Worm (Caenorhabditis elegans) whole organism, young adult: Measurements from ENCODE around the gene fmo-4.

ENCODE experiments used
- B0035.1 ChIP-seq: sonication (generic microtip); optimal IDR thresholded peaks from 2 replicates; lab custom pipeline; 2016; ENCODE audit warnings: missing genetic modification characterization, mild to moderate bottlenecking, missing compliant biosample characterization, missing genotype, missing genetic modification reagents
- C06A6.2 ChIP-seq: fragments of 200-800 bp; sonication (Bioruptor generic); conservative IDR thresholded peaks from 2 replicates; pipeline ENCODE4 v1.3.6; 2022; ENCODE audit warnings: missing genetic modification characterization, missing compliant biosample characterization
- C17E4.6 ChIP-seq: fragments of 200-800 bp; sonication (Bioruptor generic); IDR thresholded peaks from 2 replicates; pipeline ENCODE4 v1.3.6; 2022; ENCODE audit warnings: missing genetic modification reagents, missing genetic modification characterization, missing compliant biosample characterization
- F37B4.10 ChIP-seq: fragments of 200-800 bp; sonication (Bioruptor generic); IDR thresholded peaks from 2 replicates; pipeline ENCODE4 v1.3.6; 2022; ENCODE audit warnings: missing genetic modification characterization, missing compliant biosample characterization
- F49E8.2 ChIP-seq: sonication (generic microtip); optimal IDR thresholded peaks from 3 replicates; lab custom pipeline; 2017; ENCODE audit warnings: missing genetic modification characterization, mild to moderate bottlenecking, missing compliant biosample characterization, antibody characterized with exemption, moderate library complexity; ENCODE audit not compliant: insufficient read depth
- K11D2.4 ChIP-seq: fragments of 200-800 bp; sonication (Bioruptor generic); IDR thresholded peaks from 2 replicates; pipeline ENCODE4 v1.3.6; 2022; ENCODE audit warnings: missing genetic modification reagents, missing genetic modification characterization, missing compliant biosample characterization
- Y67H2A.10 ChIP-seq: fragments of 200-800 bp; sonication (Bioruptor generic); conservative IDR thresholded peaks from 2 replicates; pipeline ENCODE4 v1.3.6; 2022; ENCODE audit warnings: missing genetic modification reagents, missing genetic modification characterization, missing compliant biosample characterization
- akir-1 ChIP-seq: fragments of 200-800 bp; sonication (Bioruptor generic); optimal IDR thresholded peaks from 2 replicates; lab custom pipeline; 2018; ENCODE audit warnings: mild to moderate bottlenecking, missing genetic modification characterization, moderate library complexity, missing compliant biosample characterization
- aptf-2 ChIP-seq: fragments of 200-800 bp; sonication (Bioruptor generic); conservative IDR thresholded peaks from 2 replicates; pipeline ENCODE4 v1.3.6; 2022; ENCODE audit warnings: missing genetic modification reagents, missing genetic modification characterization, missing compliant biosample characterization
- aptf-3 ChIP-seq: fragments of 200-800 bp; sonication (Bioruptor generic); IDR thresholded peaks from 2 replicates; pipeline ENCODE4 v1.3.6; 2022; ENCODE audit warnings: missing genetic modification characterization, missing compliant biosample characterization
- atf-7 ChIP-seq: sonication (generic microtip); optimal IDR thresholded peaks from 2 replicates; lab custom pipeline; 2017; ENCODE audit warnings: mild to moderate bottlenecking, missing genetic modification characterization, missing compliant biosample characterization
- ceh-100 ChIP-seq: fragments of 200-800 bp; sonication (Bioruptor generic); IDR thresholded peaks from 2 replicates; pipeline ENCODE4 v1.3.6; 2022; ENCODE audit warnings: missing genetic modification reagents, missing genetic modification characterization, missing compliant biosample characterization
- ceh-27 ChIP-seq: fragments of 200-800 bp; sonication (Bioruptor generic); optimal IDR thresholded peaks from 2 replicates; lab custom pipeline; 2018; ENCODE audit warnings: mild to moderate bottlenecking, missing genetic modification characterization, moderate library complexity, missing compliant biosample characterization
- die-1 ChIP-seq: sonication (generic microtip); optimal IDR thresholded peaks from 2 replicates; lab custom pipeline; 2016; ENCODE audit warnings: missing genotype, mild to moderate bottlenecking, missing genetic modification characterization, missing compliant biosample characterization
- dox-1 ChIP-seq: fragments of 200-800 bp; sonication (Bioruptor generic); IDR thresholded peaks from 2 replicates; pipeline ENCODE4 v1.3.6; 2022; ENCODE audit warnings: missing genetic modification reagents, missing genetic modification characterization, missing compliant biosample characterization
- dpl-1 ChIP-seq: fragments of 150-350 bp; optimal IDR thresholded peaks from 2 replicates; lab custom pipeline; 2014; ENCODE audit warnings: missing biosample characterization, missing genetic modification reagents, missing genetic modification characterization
- efl-1 ChIP-seq: fragments of 150-350 bp; optimal IDR thresholded peaks from 2 replicates; lab custom pipeline; 2014; ENCODE audit warnings: missing biosample characterization, missing genetic modification reagents, missing genetic modification characterization
- ekl-4 ChIP-seq: fragments of 200-800 bp; sonication (Bioruptor generic); IDR thresholded peaks from 2 replicates; pipeline ENCODE4 v1.3.6; 2022; ENCODE audit warnings: missing genetic modification reagents, missing genetic modification characterization, missing compliant biosample characterization
- ets-4 ChIP-seq: fragments of 200-800 bp; sonication (Bioruptor generic); optimal IDR thresholded peaks from 2 replicates; lab custom pipeline; 2018; ENCODE audit warnings: mild to moderate bottlenecking, missing genetic modification characterization, missing compliant biosample characterization
- him-1 ChIP-seq: sonication (generic microtip); optimal IDR thresholded peaks from 2 replicates; lab custom pipeline; 2016; ENCODE audit warnings: missing genotype, missing genetic modification reagents, missing genetic modification characterization, missing compliant biosample characterization
- hmg-1.2 ChIP-seq: fragments of 200-800 bp; sonication (Bioruptor generic); IDR thresholded peaks from 2 replicates; pipeline ENCODE4 v1.3.6; 2022; ENCODE audit warnings: missing genetic modification reagents, missing genetic modification characterization, missing compliant biosample characterization
- lin-26 ChIP-seq: fragments of 200-800 bp; sonication (Bioruptor generic); IDR thresholded peaks from 2 replicates; pipeline ENCODE4 v1.3.6; 2022; ENCODE audit warnings: missing genetic modification reagents, missing genetic modification characterization, missing compliant biosample characterization
- lin-35 ChIP-seq, 3 experiments: fragments of 150-350 bp in 2 of 3; sonication (generic microtip) in 1 of 3; optimal IDR thresholded peaks; 2 replicates each; lab custom pipeline; 2014 to 2018; ENCODE audit warnings: missing biosample characterization in 3 of 3, missing genetic modification characterization in 3 of 3, missing genetic modification reagents in 3 of 3
- lin-40 ChIP-seq: sonication (generic microtip); optimal IDR thresholded peaks from 2 replicates; lab custom pipeline; 2016; ENCODE audit warnings: missing genetic modification characterization, mild to moderate bottlenecking, missing compliant biosample characterization, missing genotype, missing genetic modification reagents
- lin-54 ChIP-seq: fragments of 200-800 bp; sonication (Bioruptor generic); optimal IDR thresholded peaks from 2 replicates; lab custom pipeline; 2018; ENCODE audit warnings: mild to moderate bottlenecking, missing genetic modification characterization, missing compliant biosample characterization
- madf-3 ChIP-seq: fragments of 200-800 bp; sonication (Bioruptor generic); IDR thresholded peaks from 2 replicates; pipeline ENCODE4 v1.3.6; 2022; ENCODE audit warnings: missing genetic modification reagents, missing genetic modification characterization, missing compliant biosample characterization
- madf-6 ChIP-seq: fragments of 200-800 bp; sonication (Bioruptor generic); IDR thresholded peaks from 2 replicates; pipeline ENCODE4 v1.3.6; 2022; ENCODE audit warnings: missing genetic modification reagents, missing genetic modification characterization, missing compliant biosample characterization
- madf-8 ChIP-seq: fragments of 200-800 bp; sonication (Bioruptor generic); conservative IDR thresholded peaks from 2 replicates; pipeline ENCODE4 v1.3.6; 2022; ENCODE audit warnings: missing genetic modification reagents, missing genetic modification characterization, missing compliant biosample characterization
- nhr-179 ChIP-seq: sonication (generic microtip); optimal IDR thresholded peaks from 2 replicates; lab custom pipeline; 2016; ENCODE audit warnings: mild to moderate bottlenecking, missing genetic modification characterization, missing compliant biosample characterization
- nhr-80 ChIP-seq: sonication (generic microtip); optimal IDR thresholded peaks from 2 replicates; lab custom pipeline; 2016; ENCODE audit warnings: missing genetic modification characterization, missing compliant biosample characterization
- pbrm-1 ChIP-seq: fragments of 200-800 bp; sonication (Bioruptor generic); IDR thresholded peaks from 2 replicates; pipeline ENCODE4 v1.3.6; 2022; ENCODE audit warnings: missing genetic modification reagents, missing genetic modification characterization, missing compliant biosample characterization
- rcor-1 ChIP-seq: fragments of 200-800 bp; sonication (Bioruptor generic); IDR thresholded peaks from 2 replicates; pipeline ENCODE4 v1.3.6; 2022; ENCODE audit warnings: missing genetic modification reagents, missing genetic modification characterization, missing compliant biosample characterization
- rpc-1 ChIP-seq, 2 experiments: fragments of 150-350 bp in 1 of 2; sonication (generic microtip) in 1 of 2; optimal IDR thresholded peaks; 2 replicates each; lab custom pipeline; 2014 to 2018; ENCODE audit warnings: missing biosample characterization in 1 of 2, missing genetic modification characterization in 1 of 2, missing genetic modification reagents in 1 of 2, missing genotype in 1 of 2
- snpc-1.1 ChIP-seq: sonication (generic microtip); optimal IDR thresholded peaks from 2 replicates; lab custom pipeline; 2017; ENCODE audit warnings: missing genetic modification characterization, mild to moderate bottlenecking, missing compliant biosample characterization, antibody characterized with exemption, moderate library complexity, missing genotype, missing genetic modification reagents; ENCODE audit not compliant: insufficient read depth
- snpc-3.4 ChIP-seq: sonication (generic microtip); optimal IDR thresholded peaks from 2 replicates; lab custom pipeline; 2017; ENCODE audit warnings: missing genetic modification characterization, mild to moderate bottlenecking, missing compliant biosample characterization, antibody characterized with exemption, moderate library complexity, missing genotype, missing genetic modification reagents
- unc-62 ChIP-seq: fragments of 150-350 bp; optimal IDR thresholded peaks from 2 replicates; lab custom pipeline; 2014; ENCODE audit warnings: missing biosample characterization, missing genetic modification reagents, missing genetic modification characterization
- ztf-22 ChIP-seq: fragments of 200-800 bp; sonication (Bioruptor generic); optimal IDR thresholded peaks from 2 replicates; lab custom pipeline; 2018; ENCODE audit warnings: mild to moderate bottlenecking, missing genetic modification characterization, moderate library complexity, missing compliant biosample characterization
- ztf-26 ChIP-seq: sonication (generic microtip); optimal IDR thresholded peaks from 2 replicates; lab custom pipeline; 2017; ENCODE audit warnings: missing genetic modification characterization, missing compliant biosample characterization
- ztf-3 ChIP-seq: fragments of 200-800 bp; sonication (Bioruptor generic); optimal IDR thresholded peaks from 2 replicates; lab custom pipeline; 2018; ENCODE audit warnings: mild to moderate bottlenecking, missing genetic modification characterization, missing compliant biosample characterization

The fmo-4 gene

ce11 chrV:13645848-13646578 is 39.5 kb upstream of the fmo-4 start (continued):
- TF ChIP-seq dox-1 (GFP tag; lab: Robert Waterston, UW) (no peak; the same call in none of the 2 replicates), him-1 (tag; lab: Kevin White, UChicago) (no peak), Y67H2A.10 (GFP tag; lab: Robert Waterston, UW) (peak; percentile 5; the same call in 1 of the 2 replicates), C17E4.6 (GFP tag; lab: Robert Waterston, UW) (no peak; the same call in 1 of the 2 replicates), akir-1 (GFP tag; lab: Kevin White, UChicago) (peak; percentile 90), F37B4.10 (no peak), ceh-100 (no peak; the same call in 1 of the 2 replicates), lin-35 (GFP tag; optimal IDR thresholded peaks at IDR 0.05; lab: Kevin White, UChicago) (no peak), lin-40 (tag; lab: Kevin White, UChicago) (no peak), aptf-3 (no peak), ceh-27 (GFP tag; lab: Kevin White, UChicago) (no peak), nhr-179 (no peak), F49E8.2 (tag; lab: Kevin White, UChicago) (no peak)

ce11 chrV:13638040-13638439 is 31.5 kb upstream of the fmo-4 start:
- TF ChIP-seq nhr-80 (tag; lab: Kevin White, UChicago), result peak; percentile 68
- TF ChIP-seq madf-8 (GFP tag; lab: Robert Waterston, UW), result no peak
- TF ChIP-seq snpc-3.4 (tag; lab: Kevin White, UChicago), result no peak
- no peak for TF ChIP-seq K11D2.4 (GFP tag; lab: Robert Waterston, UW)
- TF ChIP-seq ets-4 (GFP tag; lab: Kevin White, UChicago), result peak; percentile 21
- TF ChIP-seq ztf-3 (GFP tag; lab: Kevin White, UChicago), result no peak
- TF ChIP-seq die-1 (tag; lab: Kevin White, UChicago), result no peak
- no peak for TF ChIP-seq F49E8.2 (tag; lab: Kevin White, UChicago)
- TF ChIP-seq nhr-179, result no peak

ce11 chrV:13636411-13636810 is 29.9 kb upstream of the fmo-4 start:
- TF ChIP-seq snpc-1.1 (no peak), atf-7 (tag; lab: Kevin White, UChicago) (no peak), pbrm-1 (GFP tag; lab: Robert Waterston, UW) (no peak), unc-62 (GFP tag; lab: Kevin White, UChicago) (no peak), snpc-3.4 (tag; lab: Kevin White, UChicago) (no peak), aptf-2 (GFP tag; lab: Robert Waterston, UW) (no peak), lin-26 (GFP tag; lab: Robert Waterston, UW) (no peak), madf-3 (no peak), C06A6.2 (GFP tag; lab: Robert Waterston, UW) (no peak), efl-1 (no peak), ztf-26 (tag; lab: Kevin White, UChicago) (no peak), rcor-1 (GFP tag; lab: Robert Waterston, UW) (no peak), hmg-1.2 (GFP tag; lab: Robert Waterston, UW) (no peak), ekl-4 (GFP tag; lab: Robert Waterston, UW) (no peak), madf-6 (GFP tag; lab: Robert Waterston, UW) (no peak), rpc-1 (optimal IDR thresholded peaks at IDR 0.05; lab: Kevin White, UChicago) (no peak), rpc-1 (tag; optimal IDR thresholded peaks at IDR 0.05; lab: Kevin White, UChicago) (no peak), dpl-1 (GFP tag; lab: Kevin White, UChicago) (no peak), lin-54 (GFP tag; lab: Kevin White, UChicago) (no peak), B0035.1 (tag; lab: Kevin White, UChicago) (no peak), ztf-22 (no peak)
- TF ChIP-seq, all 124 proteins: peak for 0
